Worm (Caenorhabditis elegans): ENCODE data around the gene ref-2.

Gene ref-2

ce11 chrX:7793377-7794041 is 49.5 kb downstream of the ref-2 start, which contains the start of gene ZK154.6:
ZK154.6 (minus strand) TSS chrX:7793563.
- TF ChIP-seq ZK185.1 (tag; optimal IDR thresholded peaks at IDR 0.05; ENCODE audit: poor library complexity, severe bottlenecking) = peak; percentile 18
- TF ChIP-seq cebp-1 (GFP tag; IDR thresholded peaks at IDR 0.05) = peak; percentile 86
- peak; percentile 97 for TF ChIP-seq cebp-1 (tag; optimal IDR thresholded peaks at IDR 0.05)
- peak; percentile 50; the same call in 1 of the 2 replicates for TF ChIP-seq hmg-1.2 (GFP tag; IDR thresholded peaks at IDR 0.05)
- no peak for TF ChIP-seq zfh-2 (GFP tag; conservative IDR thresholded peaks at IDR 0.05)

- TF ChIP-seq snpc-1.3 (tag; optimal IDR thresholded peaks at IDR 0.05; ENCODE audit: insufficient read depth) (peak; percentile 50), ztf-26 (tag; optimal IDR thresholded peaks at IDR 0.05) (peak; percentile 52), nfya-2 (GFP tag; IDR thresholded peaks at IDR 0.05) (no peak), tbx-9 (tag; optimal IDR thresholded peaks at IDR 0.05; ENCODE audit: borderline replicate concordance) (no peak), K11D2.4 (GFP tag; IDR thresholded peaks at IDR 0.05) (peak; percentile 42; the same call in 1 of the 2 replicates), lin-40 (tag; optimal IDR thresholded peaks at IDR 0.05) (peak; percentile 74), nhr-120 (GFP tag; IDR thresholded peaks at IDR 0.05) (no peak), athp-1 (tag; optimal IDR thresholded peaks at IDR 0.05) (peak; percentile 37), ceh-79 (tag; optimal IDR thresholded peaks at IDR 0.05) (peak; percentile 41), snpc-4 (GFP tag; optimal IDR thresholded peaks at IDR 0.05) (peak; percentile 67), snpc-4 (tag; optimal IDR thresholded peaks at IDR 0.05) (peak in 3 of 4 experiments; percentile 14 to 65 (median 53)), F57A8.1 (GFP tag; optimal IDR thresholded peaks at IDR 0.05) (peak; percentile 39), B0035.1 (tag; optimal IDR thresholded peaks at IDR 0.05) (peak; percentile 59), him-1 (tag; optimal IDR thresholded peaks at IDR 0.05) (peak; percentile 79), ztf-28 (GFP tag; IDR thresholded peaks at IDR 0.05) (0 out of 2 replicates have a peak, but pooled peaks have one; percentile 21), ztf-18 (tag; optimal IDR thresholded peaks at IDR 0.05) (peak; percentile 62), lin-35 (GFP tag; optimal IDR thresholded peaks at IDR 0.05) (peak in 1 of 3 experiments; percentile 59), dpl-1 (GFP tag; optimal IDR thresholded peaks at IDR 0.05) (no peak), K12H6.12 (tag; optimal IDR thresholded peaks at IDR 0.05) (no peak), B0336.3 (GFP tag; IDR thresholded peaks at IDR 0.05) (no peak; the same call in 1 of the 2 replicates), hmg-20 (GFP tag; IDR thresholded peaks at IDR 0.05) (peak; percentile 17; the same call in 1 of the 2 replicates), fkh-3 (tag; optimal IDR thresholded peaks at IDR 0.05) (no peak), die-1 (tag; optimal IDR thresholded peaks at IDR 0.05) (peak; percentile 92), unc-62 (GFP tag; optimal IDR thresholded peaks at IDR 0.05) (no peak), bed-1 (GFP tag; IDR thresholded peaks at IDR 0.05) (0 out of 2 replicates have a peak, but pooled peaks have one; percentile 9), ceh-40 (GFP tag; IDR thresholded peaks at IDR 0.05) (peak; percentile 42; the same call in 1 of the 2 replicates), F33H1.4 (GFP tag; IDR thresholded peaks at IDR 0.05) (no peak), mxl-1 (tag; optimal IDR thresholded peaks at IDR 0.05) (peak; percentile 63), dpff-1 (tag; optimal IDR thresholded peaks at IDR 0.05) (no peak), Y79H2A.3 (GFP tag; conservative IDR thresholded peaks at IDR 0.05) (0 out of 2 replicates have a peak, but pooled peaks have one; percentile 48), let-607 (tag; optimal IDR thresholded peaks at IDR 0.05) (peak; percentile 15 to 37), B0261.1 (tag; optimal IDR thresholded peaks at IDR 0.05) (peak; percentile 91), ztf-6 (GFP tag; IDR thresholded peaks at IDR 0.05) (0 out of 2 replicates have a peak, but pooled peaks have one; percentile 30), mes-4 (tag; optimal IDR thresholded peaks at IDR 0.05) (peak; percentile 79), F52B5.7 (tag; optimal IDR thresholded peaks at IDR 0.05) (peak; percentile 72), efl-1 (GFP tag; optimal IDR thresholded peaks at IDR 0.05) (peak; percentile 6), Y56A3A.18 (GFP tag; IDR thresholded peaks at IDR 0.05) (peak; percentile 67; the same call in 1 of the 2 replicates), cebp-2 (GFP tag; IDR thresholded peaks at IDR 0.05) (no peak), ztf-22 (GFP tag; optimal IDR thresholded peaks at IDR 0.05) (peak; percentile 5), lin-54 (GFP tag; optimal IDR thresholded peaks at IDR 0.05) (peak; percentile 25), C06A6.2 (GFP tag; conservative IDR thresholded peaks at IDR 0.05) (no peak)
These were observed 50.3 kb downstream of the ref-2 start for ce11 chrX:7794306-7794743.
